Worm (Caenorhabditis elegans) whole organism, young adult: Measurements from ENCODE around the gene pgm-1.

Experiments used
- B0035.1 ChIP-seq: sonication (generic microtip); optimal IDR thresholded peaks from 2 replicates; lab custom pipeline; 2016; ENCODE audit warnings: missing genetic modification characterization, mild to moderate bottlenecking, missing compliant biosample characterization, missing genotype, missing genetic modification reagents
- C06A6.2 ChIP-seq: fragments of 200-800 bp; sonication (Bioruptor generic); conservative IDR thresholded peaks from 2 replicates; pipeline ENCODE4 v1.3.6; 2022; ENCODE audit warnings: missing genetic modification characterization, missing compliant biosample characterization
- F10E7.11 ChIP-seq: sonication (generic microtip); optimal IDR thresholded peaks from 2 replicates; lab custom pipeline; 2017; ENCODE audit warnings: mild to moderate bottlenecking, missing genetic modification characterization, moderate library complexity, missing compliant biosample characterization
- F22D6.2 ChIP-seq: sonication (generic microtip); optimal IDR thresholded peaks from 2 replicates; lab custom pipeline; 2016; ENCODE audit warnings: mild to moderate bottlenecking, missing genetic modification characterization, missing compliant biosample characterization
- F23B12.7 ChIP-seq: sonication (generic microtip); optimal IDR thresholded peaks from 2 replicates; lab custom pipeline; 2017; ENCODE audit warnings: missing genetic modification characterization, mild to moderate bottlenecking, missing compliant biosample characterization, antibody characterized with exemption, moderate library complexity; ENCODE audit not compliant: insufficient read depth
- F37B4.10 ChIP-seq: fragments of 200-800 bp; sonication (Bioruptor generic); IDR thresholded peaks from 2 replicates; pipeline ENCODE4 v1.3.6; 2022; ENCODE audit warnings: missing genetic modification characterization, missing compliant biosample characterization
- F49E8.2 ChIP-seq: sonication (generic microtip); optimal IDR thresholded peaks from 3 replicates; lab custom pipeline; 2017; ENCODE audit warnings: missing genetic modification characterization, mild to moderate bottlenecking, missing compliant biosample characterization, antibody characterized with exemption, moderate library complexity; ENCODE audit not compliant: insufficient read depth
- F57A8.1 ChIP-seq: fragments of 200-800 bp; sonication (Bioruptor generic); optimal IDR thresholded peaks from 2 replicates; lab custom pipeline; 2018; ENCODE audit warnings: mild to moderate bottlenecking, missing genetic modification characterization, moderate library complexity, missing compliant biosample characterization
- F57C9.4 ChIP-seq: sonication (generic microtip); optimal IDR thresholded peaks from 2 replicates; lab custom pipeline; 2017; ENCODE audit warnings: mild to moderate bottlenecking, missing genetic modification characterization, missing compliant biosample characterization
- K11D2.4 ChIP-seq: fragments of 200-800 bp; sonication (Bioruptor generic); IDR thresholded peaks from 2 replicates; pipeline ENCODE4 v1.3.6; 2022; ENCODE audit warnings: missing genetic modification reagents, missing genetic modification characterization, missing compliant biosample characterization
- K12H6.12 ChIP-seq: fragments of 200-800 bp; sonication (Bioruptor generic); optimal IDR thresholded peaks from 2 replicates; lab custom pipeline; 2018; ENCODE audit warnings: mild to moderate bottlenecking, missing genetic modification characterization, missing compliant biosample characterization
- T07F8.4 ChIP-seq: sonication (generic microtip); optimal IDR thresholded peaks from 2 replicates; lab custom pipeline; 2016; ENCODE audit warnings: mild to moderate bottlenecking, missing genetic modification characterization, moderate library complexity, missing compliant biosample characterization
- Y53F4B.3 ChIP-seq: fragments of 200-800 bp; sonication (Bioruptor generic); IDR thresholded peaks from 2 replicates; pipeline ENCODE4 v1.3.6; 2022; ENCODE audit warnings: missing genetic modification reagents, missing genetic modification characterization, missing compliant biosample characterization
- Y53G8AR.9 ChIP-seq: fragments of 200-800 bp; sonication (Bioruptor generic); conservative IDR thresholded peaks from 2 replicates; pipeline ENCODE4 v1.3.6; 2022; ENCODE audit warnings: missing genetic modification reagents, missing genetic modification characterization, missing compliant biosample characterization
- Y95B8A.8 ChIP-seq: fragments of 200-800 bp; sonication (Bioruptor generic); IDR thresholded peaks from 2 replicates; pipeline ENCODE4 v1.3.6; 2022; ENCODE audit warnings: missing genetic modification reagents, missing genetic modification characterization, missing compliant biosample characterization
- ZK185.1 ChIP-seq: sonication (generic microtip); optimal IDR thresholded peaks from 2 replicates; lab custom pipeline; 2016; ENCODE audit warnings: mild to moderate bottlenecking, missing genetic modification characterization, missing compliant biosample characterization; ENCODE audit not compliant: poor library complexity, severe bottlenecking
- attf-5 ChIP-seq: fragments of 200-800 bp; sonication (Bioruptor generic); optimal IDR thresholded peaks from 2 replicates; lab custom pipeline; 2018; ENCODE audit warnings: mild to moderate bottlenecking, missing genetic modification characterization, missing compliant biosample characterization
- bed-1 ChIP-seq: fragments of 200-800 bp; sonication (Bioruptor generic); IDR thresholded peaks from 2 replicates; pipeline ENCODE4 v1.3.6; 2022; ENCODE audit warnings: missing genetic modification reagents, missing genetic modification characterization, missing compliant biosample characterization
- ceh-91 ChIP-seq: fragments of 200-800 bp; sonication (Bioruptor generic); IDR thresholded peaks from 2 replicates; pipeline ENCODE4 v1.3.6; 2022; ENCODE audit warnings: missing genetic modification reagents, missing genetic modification characterization, missing compliant biosample characterization
- chd-7 ChIP-seq: sonication (generic microtip); optimal IDR thresholded peaks from 2 replicates; lab custom pipeline; 2016; ENCODE audit warnings: mild to moderate bottlenecking, missing genetic modification characterization, moderate library complexity, missing compliant biosample characterization
- dox-1 ChIP-seq: fragments of 200-800 bp; sonication (Bioruptor generic); IDR thresholded peaks from 2 replicates; pipeline ENCODE4 v1.3.6; 2022; ENCODE audit warnings: missing genetic modification reagents, missing genetic modification characterization, missing compliant biosample characterization
- dpff-1 ChIP-seq: sonication (generic microtip); optimal IDR thresholded peaks from 2 replicates; lab custom pipeline; 2017; ENCODE audit warnings: mild to moderate bottlenecking, missing genetic modification characterization, missing compliant biosample characterization
- ets-4 ChIP-seq: fragments of 200-800 bp; sonication (Bioruptor generic); optimal IDR thresholded peaks from 2 replicates; lab custom pipeline; 2018; ENCODE audit warnings: mild to moderate bottlenecking, missing genetic modification characterization, missing compliant biosample characterization
- fkh-3 ChIP-seq: sonication (generic microtip); optimal IDR thresholded peaks from 2 replicates; lab custom pipeline; 2016; ENCODE audit warnings: mild to moderate bottlenecking, missing genetic modification characterization, missing compliant biosample characterization
- hlh-12 ChIP-seq: sonication (generic microtip); optimal IDR thresholded peaks from 2 replicates; lab custom pipeline; 2016; ENCODE audit warnings: missing genetic modification characterization, missing compliant biosample characterization
- hlh-26 ChIP-seq: fragments of 200-800 bp; sonication (Bioruptor generic); conservative IDR thresholded peaks from 2 replicates; pipeline ENCODE4 v1.3.6; 2022; ENCODE audit warnings: missing genetic modification reagents, missing genetic modification characterization, missing compliant biosample characterization
- hmg-1.2 ChIP-seq: fragments of 200-800 bp; sonication (Bioruptor generic); IDR thresholded peaks from 2 replicates; pipeline ENCODE4 v1.3.6; 2022; ENCODE audit warnings: missing genetic modification reagents, missing genetic modification characterization, missing compliant biosample characterization
- hmg-20 ChIP-seq: fragments of 200-800 bp; sonication (Bioruptor generic); IDR thresholded peaks from 2 replicates; pipeline ENCODE4 v1.3.6; 2022; ENCODE audit warnings: missing genetic modification reagents, missing genetic modification characterization, missing compliant biosample characterization
- hrde-1 ChIP-seq: sonication (generic microtip); optimal IDR thresholded peaks from 2 replicates; lab custom pipeline; 2016; ENCODE audit warnings: missing genetic modification characterization, mild to moderate bottlenecking, missing compliant biosample characterization, moderate library complexity, missing genotype, missing genetic modification reagents, borderline replicate concordance
- let-526 ChIP-seq: fragments of 200-800 bp; sonication (Bioruptor generic); IDR thresholded peaks from 2 replicates; pipeline ENCODE4 v1.3.6; 2022; ENCODE audit warnings: missing genetic modification reagents, missing genetic modification characterization, missing compliant biosample characterization
- lin-26 ChIP-seq: fragments of 200-800 bp; sonication (Bioruptor generic); IDR thresholded peaks from 2 replicates; pipeline ENCODE4 v1.3.6; 2022; ENCODE audit warnings: missing genetic modification reagents, missing genetic modification characterization, missing compliant biosample characterization
- lin-40 ChIP-seq: sonication (generic microtip); optimal IDR thresholded peaks from 2 replicates; lab custom pipeline; 2016; ENCODE audit warnings: missing genetic modification characterization, mild to moderate bottlenecking, missing compliant biosample characterization, missing genotype, missing genetic modification reagents
- lsl-1 ChIP-seq: fragments of 200-800 bp; sonication (Bioruptor generic); optimal IDR thresholded peaks from 2 replicates; lab custom pipeline; 2018; ENCODE audit warnings: mild to moderate bottlenecking, missing genetic modification characterization, moderate library complexity, missing compliant biosample characterization
- madf-8 ChIP-seq: fragments of 200-800 bp; sonication (Bioruptor generic); conservative IDR thresholded peaks from 2 replicates; pipeline ENCODE4 v1.3.6; 2022; ENCODE audit warnings: missing genetic modification reagents, missing genetic modification characterization, missing compliant biosample characterization
- mel-28 ChIP-seq: sonication (generic microtip); optimal IDR thresholded peaks from 2 replicates; lab custom pipeline; 2016; ENCODE audit warnings: borderline replicate concordance, mild to moderate bottlenecking, missing genetic modification characterization, missing compliant biosample characterization
- nhr-120 ChIP-seq: fragments of 200-800 bp; sonication (Bioruptor generic); IDR thresholded peaks from 2 replicates; pipeline ENCODE4 v1.3.6; 2022; ENCODE audit warnings: missing genetic modification characterization, missing compliant biosample characterization
- nhr-80 ChIP-seq: sonication (generic microtip); optimal IDR thresholded peaks from 2 replicates; lab custom pipeline; 2016; ENCODE audit warnings: missing genetic modification characterization, missing compliant biosample characterization
- pbrm-1 ChIP-seq: fragments of 200-800 bp; sonication (Bioruptor generic); IDR thresholded peaks from 2 replicates; pipeline ENCODE4 v1.3.6; 2022; ENCODE audit warnings: missing genetic modification reagents, missing genetic modification characterization, missing compliant biosample characterization
- pha-4 ChIP-seq: fragments of 150-350 bp; sonication (generic microtip); optimal IDR thresholded peaks from 2 replicates; lab custom pipeline; 2014; ENCODE audit warnings: missing biosample characterization, missing genetic modification reagents, missing genetic modification characterization
- rcor-1 ChIP-seq: fragments of 200-800 bp; sonication (Bioruptor generic); IDR thresholded peaks from 2 replicates; pipeline ENCODE4 v1.3.6; 2022; ENCODE audit warnings: missing genetic modification reagents, missing genetic modification characterization, missing compliant biosample characterization
- snpc-4 ChIP-seq, 5 experiments: fragments of 150-350 bp in 1 of 5; sonication (generic microtip) in 4 of 5; optimal IDR thresholded peaks; 2 replicates each; lab custom pipeline; 2014 to 2018; ENCODE audit warnings: missing genetic modification characterization in 5 of 5, missing biosample characterization in 3 of 5, antibody characterized with exemption in 2 of 5, mild to moderate bottlenecking in 2 of 5, missing compliant biosample characterization in 2 of 5, missing genotype in 2 of 5, moderate library complexity in 2 of 5, missing genetic modification reagents in 1 of 5
- somi-1 ChIP-seq: fragments of 200-800 bp; sonication (Bioruptor generic); optimal IDR thresholded peaks from 2 replicates; lab custom pipeline; 2018; ENCODE audit warnings: mild to moderate bottlenecking, missing genetic modification characterization, missing compliant biosample characterization
- xnd-1 ChIP-seq: sonication (generic microtip); optimal IDR thresholded peaks from 2 replicates; lab custom pipeline; 2016; ENCODE audit warnings: missing genotype, missing genetic modification reagents, missing genetic modification characterization, missing compliant biosample characterization
- zfh-2 ChIP-seq: fragments of 200-800 bp; sonication (Bioruptor generic); conservative IDR thresholded peaks from 2 replicates; pipeline ENCODE4 v1.3.6; 2022; ENCODE audit warnings: missing genetic modification reagents, missing genetic modification characterization, missing compliant biosample characterization
- zim-3 ChIP-seq: sonication (generic microtip); optimal IDR thresholded peaks from 2 replicates; lab custom pipeline; 2017; ENCODE audit warnings: mild to moderate bottlenecking, missing genetic modification characterization, moderate library complexity, missing compliant biosample characterization
- ztf-18 ChIP-seq: sonication (generic microtip); optimal IDR thresholded peaks from 2 replicates; lab custom pipeline; 2016; ENCODE audit warnings: missing genotype, mild to moderate bottlenecking, missing genetic modification characterization, missing compliant biosample characterization
- ztf-22 ChIP-seq: fragments of 200-800 bp; sonication (Bioruptor generic); optimal IDR thresholded peaks from 2 replicates; lab custom pipeline; 2018; ENCODE audit warnings: mild to moderate bottlenecking, missing genetic modification characterization, moderate library complexity, missing compliant biosample characterization
- ztf-25 ChIP-seq: fragments of 200-800 bp; sonication (Bioruptor generic); IDR thresholded peaks from 2 replicates; pipeline ENCODE4 v1.3.6; 2022; ENCODE audit warnings: missing genetic modification reagents, missing genetic modification characterization, missing compliant biosample characterization

The pgm-1 gene

ce11 chrII:4857873-4858364, 31.3 kb upstream of the pgm-1 start, which contains the start of gene F11G11.5 (continued):
- TF ChIP-seq pha-4 (tag; lab: Kevin White, UChicago) (no peak), B0035.1 (no peak), ceh-91 (GFP tag; lab: Robert Waterston, UW) (no peak), ztf-22 (GFP tag; lab: Kevin White, UChicago) (no peak), lin-26 (GFP tag; lab: Robert Waterston, UW) (no peak; the same call in 1 of the 2 replicates), bed-1 (GFP tag; lab: Robert Waterston, UW) (no peak), hmg-20 (GFP tag; lab: Robert Waterston, UW) (no peak), let-526 (no peak), nhr-120 (GFP tag; lab: Robert Waterston, UW) (no peak), ztf-18 (no peak), xnd-1 (no peak), Y95B8A.8 (no peak), zfh-2 (peak; percentile 86), zim-3 (tag; lab: Kevin White, UChicago) (no peak), rcor-1 (GFP tag; lab: Robert Waterston, UW) (no peak), dpff-1 (tag; lab: Kevin White, UChicago) (no peak), fkh-3 (tag; lab: Kevin White, UChicago) (peak; percentile 40), pbrm-1 (GFP tag; lab: Robert Waterston, UW) (no peak), F22D6.2 (no peak), Y53F4B.3 (GFP tag; lab: Robert Waterston, UW) (no peak), K12H6.12 (no peak), T07F8.4 (tag; lab: Kevin White, UChicago) (no peak), K11D2.4 (no peak), hrde-1 (no peak), ets-4 (GFP tag; lab: Kevin White, UChicago) (no peak), lin-40 (tag; lab: Kevin White, UChicago) (no peak), madf-8 (GFP tag; lab: Robert Waterston, UW) (no peak), F37B4.10 (no peak), mel-28 (tag; lab: Kevin White, UChicago) (no peak), somi-1 (GFP tag; lab: Kevin White, UChicago) (no peak), snpc-4 (GFP tag; optimal IDR thresholded peaks at IDR 0.05; lab: Kevin White, UChicago) (no peak), snpc-4 (tag; optimal IDR thresholded peaks at IDR 0.05; lab: Kevin White, UChicago) (no peak), nhr-80 (no peak), dox-1 (GFP tag; lab: Robert Waterston, UW) (no peak), ztf-25 (GFP tag; lab: Robert Waterston, UW) (no peak), chd-7 (tag; lab: Kevin White, UChicago) (no peak), hlh-12 (tag; lab: Kevin White, UChicago) (no peak), attf-5 (GFP tag; lab: Kevin White, UChicago) (no peak), C06A6.2 (GFP tag; lab: Robert Waterston, UW) (no peak), hlh-26 (no peak), ZK185.1 (no peak), lsl-1 (GFP tag; lab: Kevin White, UChicago) (no peak), Y53G8AR.9 (no peak), F49E8.2 (no peak), hmg-1.2 (GFP tag; lab: Robert Waterston, UW) (0 out of 2 replicates have a peak, but pooled peaks have one; percentile 13), F57C9.4 (tag; lab: Kevin White, UChicago) (no peak), F10E7.11 (no peak), F57A8.1 (GFP tag; lab: Kevin White, UChicago) (no peak), F23B12.7 (tag; lab: Kevin White, UChicago) (no peak)
